Worm (Caenorhabditis elegans): ENCODE data around the gene F54C8.7.

Gene F54C8.7

DNA sequence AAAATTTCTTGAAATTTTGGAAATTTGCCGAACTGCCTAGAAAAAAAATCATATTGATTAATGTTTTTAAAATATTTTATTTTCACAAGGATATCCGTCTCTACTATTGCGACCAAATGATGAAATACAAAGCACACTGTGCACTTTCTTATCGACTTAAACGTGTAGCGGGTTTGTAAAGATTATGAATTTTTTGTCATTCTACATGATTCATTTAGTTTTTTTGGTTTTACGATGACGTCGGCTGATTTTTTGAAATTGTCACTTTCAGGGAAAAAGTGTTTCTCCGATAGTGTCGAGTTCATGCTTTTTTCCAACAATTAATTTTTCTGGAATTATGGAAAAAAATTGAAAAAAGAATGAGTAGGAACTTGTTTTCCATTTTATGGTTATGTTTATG is 22.7 kb upstream of the F54C8.7 start:
- TF ChIP-seq vab-15 (tag; optimal IDR thresholded peaks at IDR 0.05) (no peak), C16A3.4 (tag; optimal IDR thresholded peaks at IDR 0.05) (no peak), lsy-2 (tag; optimal IDR thresholded peaks at IDR 0.05) (no peak), lir-3 (tag; optimal IDR thresholded peaks at IDR 0.05; ENCODE audit: poor library complexity) (no peak), fos-1 (tag; optimal IDR thresholded peaks at IDR 0.05) (no peak), snpc-4 (tag; optimal IDR thresholded peaks at IDR 0.05) (no peak), pax-3 (tag; optimal IDR thresholded peaks at IDR 0.05) (no peak), nhr-12 (tag; optimal IDR thresholded peaks at IDR 0.05) (no peak), jun-1 (tag; optimal IDR thresholded peaks at IDR 0.05) (no peak), sox-4 (tag; optimal IDR thresholded peaks at IDR 0.05) (no peak), xbp-1 (tag; optimal IDR thresholded peaks at IDR 0.05) (no peak), nhr-19 (GFP tag; conservative IDR thresholded peaks at IDR 0.05) (no peak), sptf-1 (tag; optimal IDR thresholded peaks at IDR 0.05) (no peak), C04F5.9 (tag; optimal IDR thresholded peaks at IDR 0.05) (no peak)

ce11 chrIII:9474501-9474900 is 20.6 kb upstream of the F54C8.7 start:
- TF ChIP-seq jun-1 (tag; optimal IDR thresholded peaks at IDR 0.05) (peak; percentile 16), ceh-8 (GFP tag; optimal IDR thresholded peaks at IDR 0.05) (no peak), nhr-90 (tag; optimal IDR thresholded peaks at IDR 0.05; ENCODE audit: poor library complexity) (no peak), mep-1 (tag; optimal IDR thresholded peaks at IDR 0.05) (no peak), blmp-1 (tag; optimal IDR thresholded peaks at IDR 0.05) (peak; percentile 16), egl-27 (tag; optimal IDR thresholded peaks at IDR 0.05) (no peak), alr-1 (tag; optimal IDR thresholded peaks at IDR 0.05; ENCODE audit: borderline replicate concordance) (no peak), pqm-1 (tag; optimal IDR thresholded peaks at IDR 0.05) (peak; percentile 60), swsn-7 (tag; optimal IDR thresholded peaks at IDR 0.05) (no peak), lin-14 (GFP tag; optimal IDR thresholded peaks at IDR 0.05) (peak; percentile 23), elt-3 (tag; optimal IDR thresholded peaks at IDR 0.05) (peak in 1 of 6 experiments; percentile 26), xbp-1 (tag; optimal IDR thresholded peaks at IDR 0.05) (no peak), efl-1 (optimal IDR thresholded peaks at IDR 0.05) (no peak), efl-1 (GFP tag; optimal IDR thresholded peaks at IDR 0.05 in 1 of 2) (peak in 1 of 2 experiments; percentile 56), isw-1 (GFP tag; IDR thresholded peaks at IDR 0.05) (no peak), elt-2 (tag; optimal IDR thresholded peaks at IDR 0.05) (no peak), fkh-8 (tag; optimal IDR thresholded peaks at IDR 0.05) (no peak), irx-1 (tag; optimal IDR thresholded peaks at IDR 0.05) (no peak), efl-3 (GFP tag; optimal IDR thresholded peaks at IDR 0.05) (no peak)

ce11 chrIII:9472464-9472863 is 18.6 kb upstream of the F54C8.7 start:
- no peak for TF ChIP-seq lsy-2 (tag; optimal IDR thresholded peaks at IDR 0.05)
- no peak for TF ChIP-seq hlh-17 (GFP tag; optimal IDR thresholded peaks at IDR 0.05; ENCODE audit: borderline replicate concordance)
- no peak for TF ChIP-seq skn-1 (tag; optimal IDR thresholded peaks at IDR 0.05)
- TF ChIP-seq isw-1 (GFP tag; IDR thresholded peaks at IDR 0.05): no peak
- no peak for TF ChIP-seq elt-2 (tag; optimal IDR thresholded peaks at IDR 0.05)
- TF ChIP-seq sup-37 (GFP tag; optimal IDR thresholded peaks at IDR 0.05): no peak
- TF ChIP-seq lin-15B (tag; optimal IDR thresholded peaks at IDR 0.05): no peak
- no peak for TF ChIP-seq ceh-90 (tag; optimal IDR thresholded peaks at IDR 0.05)
- no peak for TF ChIP-seq C34B4.2 (tag; optimal IDR thresholded peaks at IDR 0.05)
- no peak for TF ChIP-seq nhr-28 (tag; optimal IDR thresholded peaks at IDR 0.05)
- no peak for TF ChIP-seq lin-14 (GFP tag; optimal IDR thresholded peaks at IDR 0.05)
- TF ChIP-seq irx-1 (tag; optimal IDR thresholded peaks at IDR 0.05): no peak
- no peak for TF ChIP-seq vab-15 (tag; optimal IDR thresholded peaks at IDR 0.05)
- TF ChIP-seq nhr-90 (tag; optimal IDR thresholded peaks at IDR 0.05; ENCODE audit: poor library complexity): no peak
- no peak for TF ChIP-seq mep-1 (tag; optimal IDR thresholded peaks at IDR 0.05)

- TF ChIP-seq mdl-1 (tag; optimal IDR thresholded peaks at IDR 0.05): no peak
- no peak for TF ChIP-seq nhr-84 (tag; optimal IDR thresholded peaks at IDR 0.05)
- TF ChIP-seq hlh-4 (tag; optimal IDR thresholded peaks at IDR 0.05): no peak
- no peak for TF ChIP-seq sox-4 (tag; optimal IDR thresholded peaks at IDR 0.05)
- no peak for TF ChIP-seq nhr-28 (tag; optimal IDR thresholded peaks at IDR 0.05)
- no peak for TF ChIP-seq egl-13 (tag; optimal IDR thresholded peaks at IDR 0.05)
- no peak for TF ChIP-seq nhr-19 (GFP tag; conservative IDR thresholded peaks at IDR 0.05)
- no peak for TF ChIP-seq ets-5 (GFP tag; IDR thresholded peaks at IDR 0.05)
- no peak for TF ChIP-seq nhr-71 (tag; optimal IDR thresholded peaks at IDR 0.05)
- no peak for TF ChIP-seq vab-15 (tag; optimal IDR thresholded peaks at IDR 0.05)
- TF ChIP-seq blmp-1 (tag; optimal IDR thresholded peaks at IDR 0.05): no peak
- TF ChIP-seq lin-39 (tag; optimal IDR thresholded peaks at IDR 0.05): no peak
- no peak for TF ChIP-seq ztf-11 (tag; optimal IDR thresholded peaks at IDR 0.05)
- TF ChIP-seq efl-1 (optimal IDR thresholded peaks at IDR 0.05): no peak
- no peak for TF ChIP-seq efl-1 (GFP tag; optimal IDR thresholded peaks at IDR 0.05 in 1 of 2)
Observed at ce11 chrIII:9471996-9472395, 18.1 kb upstream of the F54C8.7 start.
